Worm (Caenorhabditis elegans): ENCODE measurements around the gene haf-8.

DNA sequence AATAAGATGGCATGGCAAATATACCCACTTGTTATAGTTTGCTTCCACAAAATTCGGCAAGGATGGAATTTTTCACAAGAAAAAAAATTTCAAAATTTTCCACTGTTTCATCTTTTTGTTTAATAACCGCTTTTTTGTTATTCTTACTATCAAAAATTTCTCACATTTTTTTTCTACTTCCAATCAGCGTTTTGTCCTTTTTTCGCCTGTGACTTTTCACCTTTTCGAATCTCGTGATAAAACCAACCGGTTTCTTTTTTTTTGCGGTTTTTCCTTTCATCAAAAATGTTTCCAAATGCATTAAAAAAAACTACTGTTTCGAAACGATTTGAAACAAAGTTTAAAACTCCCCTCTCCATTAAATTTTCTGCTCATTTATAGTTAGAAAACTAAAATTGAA is 20.7 kb downstream of the haf-8 start:
- TF ChIP-seq ztf-11 (tag; optimal IDR thresholded peaks at IDR 0.05), result no peak
- no peak for TF ChIP-seq F37D6.2 (tag; optimal IDR thresholded peaks at IDR 0.05)
- TF ChIP-seq T26A8.4 (GFP tag; IDR thresholded peaks at IDR 0.05), result no peak
- TF ChIP-seq Y75B8A.6 (GFP tag; IDR thresholded peaks at IDR 0.05), result no peak
- TF ChIP-seq F49E8.2 (tag; optimal IDR thresholded peaks at IDR 0.05; ENCODE audit: borderline replicate concordance), result no peak
- TF ChIP-seq dpl-1 (GFP tag; optimal IDR thresholded peaks at IDR 0.05), result no peak
- no peak for TF ChIP-seq pqm-1 (tag; optimal IDR thresholded peaks at IDR 0.05)
- TF ChIP-seq zip-2 (tag; optimal IDR thresholded peaks at IDR 0.05), result no peak

All from whole organism, L4 larva.